Fruit fly (Drosophila melanogaster): ENCODE results near the gene CG15530.

The CG15530 gene

dm6 chr3R:30211856-30212255 lies 34.2 kb downstream of the CG15530 start, which contains the start of gene CecA2:
CecA2 (plus strand) TSS chr3R:30212156.
- TF ChIP-seq cnc (optimal IDR thresholded peaks at IDR 0.05): no peak
- TF ChIP-seq CG5204 (GFP tag; optimal IDR thresholded peaks at IDR 0.05): no peak
- no peak for TF ChIP-seq Mnt (GFP tag; optimal IDR thresholded peaks at IDR 0.05)
- no peak for TF ChIP-seq tj (GFP tag; optimal IDR thresholded peaks at IDR 0.05)
- no peak for TF ChIP-seq cic (GFP tag; optimal IDR thresholded peaks at IDR 0.05)
- no peak for TF ChIP-seq bab1 (GFP tag; optimal IDR thresholded peaks at IDR 0.05)

- TF ChIP-seq cic (GFP tag; optimal IDR thresholded peaks at IDR 0.05) (no peak), CG11617 (GFP tag; optimal IDR thresholded peaks at IDR 0.05) (no peak), Clk (GFP tag; optimal IDR thresholded peaks at IDR 0.05) (no peak), toe (GFP tag; optimal IDR thresholded peaks at IDR 0.05) (no peak), Crg-1 (GFP tag; optimal IDR thresholded peaks at IDR 0.05) (no peak), ovo (GFP tag; optimal IDR thresholded peaks at IDR 0.05) (no peak), CG7101 (tag; optimal IDR thresholded peaks at IDR 0.05) (no peak), tj (GFP tag; optimal IDR thresholded peaks at IDR 0.05) (no peak), bab1 (GFP tag; optimal IDR thresholded peaks at IDR 0.05) (no peak), CG12768 (GFP tag; optimal IDR thresholded peaks at IDR 0.05) (no peak), pad (GFP tag; optimal IDR thresholded peaks at IDR 0.05) (no peak), cnc (optimal IDR thresholded peaks at IDR 0.05) (no peak), kay (GFP tag; ENCODE audit: borderline replicate concordance) (no peak), Mnt (GFP tag; optimal IDR thresholded peaks at IDR 0.05) (no peak)
Observed at dm6 chr3R:30213697-30214096, 36.0 kb downstream of the CG15530 start, which contains the start of gene CecB. CecB (minus strand) TSS chr3R:30213797.

- TF ChIP-seq CG12768 (GFP tag; optimal IDR thresholded peaks at IDR 0.05) (no peak), Crg-1 (GFP tag; optimal IDR thresholded peaks at IDR 0.05) (no peak), kay (GFP tag; ENCODE audit: borderline replicate concordance) (no peak), CG7101 (tag; optimal IDR thresholded peaks at IDR 0.05) (no peak), Hr96 (GFP tag; optimal IDR thresholded peaks at IDR 0.05) (no peak), CG7045 (GFP tag; optimal IDR thresholded peaks at IDR 0.05) (no peak), toe (GFP tag; optimal IDR thresholded peaks at IDR 0.05) (no peak), Mnt (GFP tag; optimal IDR thresholded peaks at IDR 0.05) (no peak), CG14711 (tag; optimal IDR thresholded peaks at IDR 0.05) (no peak), tj (GFP tag; optimal IDR thresholded peaks at IDR 0.05) (no peak), cnc (optimal IDR thresholded peaks at IDR 0.05) (no peak), CG1620 (GFP tag; optimal IDR thresholded peaks at IDR 0.05) (no peak)
Observed at dm6 chr3R:30215020-30215419, 37.3 kb downstream of the CG15530 start.

dm6 chr3R:30216210-30216609 lies 38.5 kb downstream of the CG15530 start, which contains the start of gene CecC:
CecC (plus strand) TSS chr3R:30216484.
- TF ChIP-seq tj (GFP tag; optimal IDR thresholded peaks at IDR 0.05): no peak
- TF ChIP-seq cnc (optimal IDR thresholded peaks at IDR 0.05): no peak
- TF ChIP-seq kay (GFP tag; ENCODE audit: borderline replicate concordance): no peak
- TF ChIP-seq toe (GFP tag; optimal IDR thresholded peaks at IDR 0.05): no peak
- TF ChIP-seq Clk (GFP tag; optimal IDR thresholded peaks at IDR 0.05): no peak
- no peak for TF ChIP-seq ovo (GFP tag; optimal IDR thresholded peaks at IDR 0.05)

- no peak for TF ChIP-seq cic (GFP tag; optimal IDR thresholded peaks at IDR 0.05)
- no peak for TF ChIP-seq CG11617 (GFP tag; optimal IDR thresholded peaks at IDR 0.05)
- no peak for TF ChIP-seq cnc (optimal IDR thresholded peaks at IDR 0.05)
- TF ChIP-seq CG7101 (tag; optimal IDR thresholded peaks at IDR 0.05): no peak
Observed at dm6 chr3R:30222236-30222635, 44.6 kb downstream of the CG15530 start.

- TF ChIP-seq ovo (GFP tag; optimal IDR thresholded peaks at IDR 0.05) (no peak), CG1620 (GFP tag; optimal IDR thresholded peaks at IDR 0.05) (no peak), CG7045 (GFP tag; optimal IDR thresholded peaks at IDR 0.05) (no peak), CG12768 (GFP tag; optimal IDR thresholded peaks at IDR 0.05) (no peak), CG7101 (tag; optimal IDR thresholded peaks at IDR 0.05) (no peak), pad (GFP tag; optimal IDR thresholded peaks at IDR 0.05) (no peak), bab1 (GFP tag; optimal IDR thresholded peaks at IDR 0.05) (no peak), CG5204 (GFP tag; optimal IDR thresholded peaks at IDR 0.05) (no peak), Hr96 (GFP tag; optimal IDR thresholded peaks at IDR 0.05) (no peak)
Observed at dm6 chr3R:30224577-30224976, 46.9 kb downstream of the CG15530 start.
